Comparison of ENCODE assay signal across 3 worm cellular contexts in genomic region chrIV:8091539-8091938, ce11.
A peak's percentile ranks its signal among the peaks of the same experiment; 100 is the strongest.
TF ChIP-seq lines count a peak whose summit lies in the region.

No protein-coding gene starts in this region.

TF ChIP-seq in whole organism, L1 larva, 84 proteins besides CTCF, POLR2A, EP300 and RAD21:
- peak; percentile 54 for TF ChIP-seq nhr-85 (tag; lab: Kevin White, UChicago)
- TF ChIP-seq skn-1 (tag; optimal IDR thresholded peaks at IDR 0.05; lab: Kevin White, UChicago) = no peak
- TF ChIP-seq aha-1 (tag; optimal IDR thresholded peaks at IDR 0.05; lab: Kevin White, UChicago) = no peak
- no peak for TF ChIP-seq unc-98 (GFP tag; IDR thresholded peaks at IDR 0.05; lab: Robert Waterston, UW)
- no peak for TF ChIP-seq ceh-90 (tag; optimal IDR thresholded peaks at IDR 0.05; lab: Kevin White, UChicago)
- no peak for TF ChIP-seq mab-9 (GFP tag; IDR thresholded peaks at IDR 0.05; lab: Robert Waterston, UW)
- TF ChIP-seq vab-15 (tag; optimal IDR thresholded peaks at IDR 0.05; lab: Kevin White, UChicago) = no peak
- TF ChIP-seq ceh-63 (GFP tag; optimal IDR thresholded peaks at IDR 0.05; lab: Kevin White, UChicago) = no peak
- TF ChIP-seq swsn-7 (tag; optimal IDR thresholded peaks at IDR 0.05; lab: Kevin White, UChicago) = no peak
- no peak for TF ChIP-seq unc-30 (tag; optimal IDR thresholded peaks at IDR 0.05; lab: Kevin White, UChicago)
- no peak for TF ChIP-seq F16B12.6 (tag; optimal IDR thresholded peaks at IDR 0.05; lab: Kevin White, UChicago)
- peak; percentile 15 for TF ChIP-seq lin-14 (GFP tag; optimal IDR thresholded peaks at IDR 0.05; lab: Kevin White, UChicago)
- no peak for TF ChIP-seq nhr-84 (tag; optimal IDR thresholded peaks at IDR 0.05; lab: Kevin White, UChicago)
- TF ChIP-seq nhr-11 (tag; optimal IDR thresholded peaks at IDR 0.05; lab: Kevin White, UChicago) = no peak
- TF ChIP-seq ceh-8 (GFP tag; optimal IDR thresholded peaks at IDR 0.05; lab: Kevin White, UChicago) = no peak
- TF ChIP-seq elt-3 (tag; optimal IDR thresholded peaks at IDR 0.05; lab: Kevin White, UChicago) = no peak
TF ChIP-seq in whole organism, L1 larva: peak in this region for 2.

TF ChIP-seq in whole organism, L3 larva, 47 proteins besides CTCF, POLR2A, EP300 and RAD21:
- TF ChIP-seq ztf-11 (tag; optimal IDR thresholded peaks at IDR 0.05; lab: Kevin White, UChicago) (no peak), ceh-9 (tag; optimal IDR thresholded peaks at IDR 0.05; lab: Kevin White, UChicago) (no peak), egl-5 (tag; optimal IDR thresholded peaks at IDR 0.05; lab: Kevin White, UChicago) (peak; percentile 59)
TF ChIP-seq in whole organism, L3 larva: peak in this region for 1.

TF ChIP-seq in whole organism, L4 larva, 104 proteins besides CTCF, POLR2A, EP300 and RAD21:
- TF ChIP-seq php-3 (GFP tag; IDR thresholded peaks at IDR 0.05; lab: Robert Waterston, UW) (no peak), arid-1 (GFP tag; conservative IDR thresholded peaks at IDR 0.05; lab: Robert Waterston, UW) (no peak), dmd-6 (GFP tag; IDR thresholded peaks at IDR 0.05; lab: Robert Waterston, UW) (no peak), ZK337.2 (GFP tag; IDR thresholded peaks at IDR 0.05; lab: Robert Waterston, UW) (no peak), hmg-1.1 (GFP tag; IDR thresholded peaks at IDR 0.05; lab: Robert Waterston, UW) (peak; percentile 23; the same call in 1 of the 2 replicates), lsy-2 (tag; optimal IDR thresholded peaks at IDR 0.05; lab: Kevin White, UChicago) (no peak)
